Fruit fly (Drosophila melanogaster) whole organism, embryonic: Measurements from ENCODE around the gene Setx.

Experiments used
- Atf-2 ChIP-seq: fragments of 200-800 bp; sonication (Bioruptor generic); optimal IDR thresholded peaks from 2 replicates; lab custom pipeline; 2016; ENCODE audit warnings: missing biosample characterization, missing genetic modification characterization
- BtbVII ChIP-seq: fragments of 200-800 bp; sonication (Bioruptor generic); optimal IDR thresholded peaks from 3 replicates; lab custom pipeline; 2017; ENCODE audit warnings: missing biosample characterization, mild to moderate bottlenecking, missing genetic modification characterization
- CG10979 ChIP-seq: fragments of 200-800 bp; sonication (Bioruptor generic); optimal IDR thresholded peaks from 2 replicates; lab custom pipeline; 2018; ENCODE audit warnings: missing biosample characterization, mild to moderate bottlenecking, missing genetic modification characterization, moderate library complexity
- CG11247 ChIP-seq: fragments of 200-800 bp; sonication (Bioruptor generic); IDR thresholded peaks from 2 replicates; pipeline ENCODE4 v1.3.6; 2022; ENCODE audit warnings: missing biosample characterization, missing genetic modification characterization
- CG12219 ChIP-seq: fragments of 200-800 bp; sonication (Bioruptor generic); optimal IDR thresholded peaks from 3 replicates; lab custom pipeline; 2018; ENCODE audit warnings: missing biosample characterization, mild to moderate bottlenecking, missing genetic modification characterization
- CG13775 ChIP-seq: fragments of 200-800 bp; sonication (Bioruptor generic); optimal IDR thresholded peaks from 3 replicates; lab custom pipeline; 2017; ENCODE audit warnings: missing biosample characterization, mild to moderate bottlenecking, missing genetic modification characterization
- CG14050 ChIP-seq: fragments of 200-800 bp; sonication (Bioruptor generic); IDR thresholded peaks from 3 replicates; pipeline ENCODE4 v1.3.6; 2022; ENCODE audit warnings: missing biosample characterization, missing genetic modification characterization
- CG18262 ChIP-seq: fragments of 200-800 bp; optimal IDR thresholded peaks from 3 replicates; lab custom pipeline; 2019; ENCODE audit warnings: missing biosample characterization, mild to moderate bottlenecking, missing genetic modification characterization, moderate library complexity
- CG2712 ChIP-seq: fragments of 200-800 bp; optimal IDR thresholded peaks from 3 replicates; lab custom pipeline; 2019; ENCODE audit warnings: missing biosample characterization, mild to moderate bottlenecking, missing genetic modification characterization, moderate library complexity
- CG30020 ChIP-seq: fragments of 200-800 bp; optimal IDR thresholded peaks from 2 replicates; lab custom pipeline; 2019; ENCODE audit warnings: missing biosample characterization, mild to moderate bottlenecking, missing genetic modification characterization, moderate library complexity
- CG33557 ChIP-seq: fragments of 200-800 bp; sonication (Bioruptor generic); optimal IDR thresholded peaks from 2 replicates; lab custom pipeline; 2019; ENCODE audit warnings: missing biosample characterization, mild to moderate bottlenecking, missing genetic modification characterization, moderate library complexity
- CG4404 ChIP-seq: fragments of 200-800 bp; sonication (Bioruptor generic); IDR thresholded peaks from 2 replicates; pipeline ENCODE4 v1.3.6; 2022; ENCODE audit warnings: missing biosample characterization, missing genetic modification characterization
- CG6175 ChIP-seq: fragments of 200-800 bp; sonication (Bioruptor generic); IDR thresholded peaks from 3 replicates; pipeline ENCODE4 v1.3.6; 2022; ENCODE audit warnings: missing biosample characterization, missing genetic modification characterization
- CG6272 ChIP-seq: fragments of 200-800 bp; sonication (Bioruptor generic); IDR thresholded peaks from 2 replicates; pipeline ENCODE4 v1.3.6; 2022; ENCODE audit warnings: missing biosample characterization, missing genetic modification characterization
- CG6791 ChIP-seq: fragments of 200-800 bp; sonication (Bioruptor generic); IDR thresholded peaks from 3 replicates; pipeline ENCODE4 v1.3.6; 2022; ENCODE audit warnings: missing biosample characterization, missing genetic modification characterization; ENCODE audit not compliant: partially characterized antibody
- CG6854 ChIP-seq: fragments of 200-800 bp; sonication (Bioruptor generic); optimal IDR thresholded peaks from 3 replicates; lab custom pipeline; 2017; ENCODE audit warnings: missing biosample characterization, mild to moderate bottlenecking, missing genetic modification characterization
- CG7786 ChIP-seq: fragments of 200-800 bp; sonication (Bioruptor generic); optimal IDR thresholded peaks from 2 replicates; lab custom pipeline; 2016; ENCODE audit warnings: missing biosample characterization, missing genetic modification characterization
- CG8281 ChIP-seq: fragments of 200-800 bp; sonication (Bioruptor generic); optimal IDR thresholded peaks from 2 replicates; lab custom pipeline; 2018; ENCODE audit warnings: missing biosample characterization, mild to moderate bottlenecking, missing genetic modification characterization, moderate library complexity
- CG8359 ChIP-seq: fragments of 200-800 bp; sonication (Bioruptor generic); optimal IDR thresholded peaks from 2 replicates; lab custom pipeline; 2017; ENCODE audit warnings: missing biosample characterization, mild to moderate bottlenecking, missing genetic modification characterization, borderline replicate concordance
- CG9609 ChIP-seq: fragments of 200-800 bp; sonication (Bioruptor generic); optimal IDR thresholded peaks from 3 replicates; lab custom pipeline; 2016; ENCODE audit warnings: missing biosample characterization, missing genetic modification characterization
- CG9797 ChIP-seq: fragments of 200-800 bp; sonication (Bioruptor generic); optimal IDR thresholded peaks from 3 replicates; lab custom pipeline; 2018; ENCODE audit warnings: missing biosample characterization, mild to moderate bottlenecking, missing genetic modification characterization
- CG9876 ChIP-seq: fragments of 200-800 bp; sonication (Bioruptor generic); optimal IDR thresholded peaks from 2 replicates; lab custom pipeline; 2016; ENCODE audit warnings: missing biosample characterization, missing genetic modification characterization
- CrebB ChIP-seq: fragments of 200-800 bp; sonication (Bioruptor generic); optimal IDR thresholded peaks from 3 replicates; lab custom pipeline; 2018; ENCODE audit warnings: missing biosample characterization, mild to moderate bottlenecking, missing genetic modification characterization
- E2f1 ChIP-seq: fragments of 200-800 bp; sonication (Bioruptor generic); IDR thresholded peaks from 2 replicates; pipeline ENCODE4 v1.3.6; 2022; ENCODE audit warnings: missing biosample characterization, missing genetic modification characterization
- E2f2 ChIP-seq: fragments of 200-800 bp; sonication (Bioruptor generic); IDR thresholded peaks from 2 replicates; pipeline ENCODE4 v1.3.6; 2022; ENCODE audit warnings: missing biosample characterization, missing genetic modification characterization
- Eip74EF ChIP-seq, 2 experiments: fragments of 200-800 bp in 1 of 2; fragments of >200 bp in 1 of 2; sonication (Bioruptor generic) in 1 of 2; optimal IDR thresholded peaks; 2 replicates each; lab custom pipeline; 2017 to 2019; ENCODE audit warnings: missing biosample characterization in 2 of 2, missing genetic modification characterization in 2 of 2, mild to moderate bottlenecking in 1 of 2, moderate library complexity in 1 of 2
- Jarid2 ChIP-seq: fragments of 200-800 bp; sonication (Bioruptor generic); optimal IDR thresholded peaks from 3 replicates; lab custom pipeline; 2017; ENCODE audit warnings: mild to moderate bottlenecking, missing biosample characterization, missing genetic modification reagents, missing genetic modification characterization
- NFAT ChIP-seq: fragments of 200-800 bp; sonication (Bioruptor generic); IDR thresholded peaks from 2 replicates; pipeline ENCODE4 v1.3.6; 2022; ENCODE audit warnings: missing biosample characterization, missing genetic modification characterization
- Nf-YA ChIP-seq: fragments of 200-800 bp; sonication (Bioruptor generic); IDR thresholded peaks from 2 replicates; pipeline ENCODE4 v1.3.6; 2022; ENCODE audit warnings: missing biosample characterization, missing genetic modification characterization
- Nf-YB ChIP-seq: fragments of 200-800 bp; sonication (Bioruptor generic); optimal IDR thresholded peaks from 3 replicates; lab custom pipeline; 2019; ENCODE audit warnings: missing biosample characterization, mild to moderate bottlenecking, missing genetic modification characterization, moderate library complexity
- PHDP ChIP-seq: fragments of 200-800 bp; sonication (Bioruptor generic); optimal IDR thresholded peaks from 3 replicates; lab custom pipeline; 2018; ENCODE audit warnings: missing biosample characterization, mild to moderate bottlenecking, missing genetic modification characterization, moderate library complexity
- Six4 ChIP-seq: fragments of 200-800 bp; sonication (Bioruptor generic); optimal IDR thresholded peaks from 2 replicates; lab custom pipeline; 2016; ENCODE audit warnings: missing biosample characterization, missing genetic modification characterization
- Taf1 ChIP-seq: fragments of 200-800 bp; sonication (Bioruptor generic); IDR thresholded peaks from 2 replicates; pipeline ENCODE4 v1.3.6; 2022; ENCODE audit warnings: missing biosample characterization, missing genetic modification characterization
- Usf ChIP-seq: fragments of 200-800 bp; sonication (Bioruptor generic); optimal IDR thresholded peaks from 2 replicates; lab custom pipeline; 2017; ENCODE audit warnings: missing genotype, missing biosample characterization, missing genetic modification characterization
- abd-A ChIP-seq: fragments of 200-800 bp; sonication (Bioruptor generic); optimal IDR thresholded peaks from 3 replicates; lab custom pipeline; 2019; ENCODE audit warnings: missing biosample characterization, mild to moderate bottlenecking, missing genetic modification characterization, moderate library complexity
- ash1 ChIP-seq: fragments of 200-800 bp; sonication (Bioruptor generic); optimal IDR thresholded peaks from 2 replicates; lab custom pipeline; 2018; ENCODE audit warnings: missing biosample characterization, mild to moderate bottlenecking, missing genetic modification characterization
- br ChIP-seq: fragments of >200 bp; optimal IDR thresholded peaks from 2 replicates; lab custom pipeline; 2017
- btn ChIP-seq: fragments of 200-800 bp; sonication (Bioruptor generic); optimal IDR thresholded peaks from 2 replicates; lab custom pipeline; 2016; ENCODE audit warnings: missing biosample characterization, missing genetic modification characterization
- cad ChIP-seq: fragments of >200 bp; optimal IDR thresholded peaks from 2 replicates; lab custom pipeline; 2017; ENCODE audit warnings: missing biosample characterization, missing genetic modification characterization
- dysf ChIP-seq: fragments of 200-800 bp; sonication (Bioruptor generic); IDR thresholded peaks from 3 replicates; pipeline ENCODE4 v1.3.6; 2022; ENCODE audit warnings: missing biosample characterization, missing genetic modification characterization
- gsb ChIP-seq: fragments of 200-800 bp; sonication (Bioruptor generic); IDR thresholded peaks from 2 replicates; pipeline ENCODE4 v1.3.6; 2022; ENCODE audit warnings: missing biosample characterization, missing genetic modification characterization
- h ChIP-seq: fragments of >200 bp; optimal IDR thresholded peaks from 2 replicates; lab custom pipeline; 2017
- luna ChIP-seq: fragments of 200-800 bp; sonication (Bioruptor generic); optimal IDR thresholded peaks from 2 replicates; lab custom pipeline; 2016; ENCODE audit warnings: missing biosample characterization, missing genetic modification characterization
- mam ChIP-seq: fragments of 200-800 bp; sonication (Bioruptor generic); optimal IDR thresholded peaks from 3 replicates; lab custom pipeline; 2016; ENCODE audit warnings: missing biosample characterization, missing genetic modification characterization
- pho ChIP-seq: fragments of 200-800 bp; sonication (Bioruptor generic); optimal IDR thresholded peaks from 2 replicates; lab custom pipeline; 2016; ENCODE audit warnings: missing biosample characterization, missing genetic modification characterization
- pum ChIP-seq: fragments of 200-800 bp; sonication (Bioruptor generic); optimal IDR thresholded peaks from 2 replicates; lab custom pipeline; 2016; ENCODE audit warnings: missing biosample characterization, missing genetic modification characterization
- ro ChIP-seq: fragments of 200-800 bp; sonication (Bioruptor generic); IDR thresholded peaks from 2 replicates; pipeline ENCODE4 v1.3.6; 2022; ENCODE audit warnings: missing biosample characterization, missing genetic modification characterization
- scrt ChIP-seq: fragments of 200-800 bp; sonication (Bioruptor generic); optimal IDR thresholded peaks from 2 replicates; lab custom pipeline; 2018; ENCODE audit warnings: missing biosample characterization, mild to moderate bottlenecking, missing genetic modification characterization, moderate library complexity
- sob ChIP-seq: fragments of 200-800 bp; sonication (Bioruptor generic); IDR thresholded peaks from 2 replicates; pipeline ENCODE4 v1.3.6; 2022; ENCODE audit warnings: missing biosample characterization, missing genetic modification characterization
- sug ChIP-seq: fragments of 200-800 bp; optimal IDR thresholded peaks from 2 replicates; lab custom pipeline; 2019; ENCODE audit warnings: missing biosample characterization, mild to moderate bottlenecking, missing genetic modification characterization, moderate library complexity

The Setx gene

DNA sequence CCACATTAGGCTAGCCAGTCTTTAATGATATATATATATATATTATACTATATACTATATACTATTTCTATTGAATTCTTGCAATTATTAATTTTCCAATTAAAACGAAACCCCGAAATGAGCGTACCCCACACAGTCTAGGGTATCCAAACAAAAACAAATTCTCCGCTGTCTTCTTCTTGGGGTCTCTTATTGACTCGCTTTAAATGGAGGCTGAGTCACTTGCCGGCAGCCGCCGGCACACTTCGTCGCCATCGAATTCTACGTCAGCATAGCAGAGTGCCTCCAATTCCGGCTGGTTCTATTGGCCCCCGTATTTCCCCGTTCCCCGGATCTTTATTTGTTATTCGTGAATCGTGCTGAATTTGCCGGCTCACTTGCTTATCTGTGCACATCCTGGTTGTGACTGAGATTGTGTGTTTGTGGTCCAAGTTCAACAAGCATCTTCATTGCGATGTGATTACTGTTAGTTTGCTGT lies 42.6 kb downstream of the Setx start (continued):
- no peak for TF ChIP-seq Six4
- TF ChIP-seq scrt (GFP tag; lab: Kevin White, UChicago), result no peak
- peak; percentile 45; the same call in 1 of the 2 replicates for TF ChIP-seq NFAT (GFP tag; lab: Robert Waterston, UW)
- TF ChIP-seq CG33557 (GFP tag; lab: Kevin White, UChicago), result no peak
- peak; percentile 22 for TF ChIP-seq CG18262
- TF ChIP-seq btn (GFP tag; lab: Kevin White, UChicago), result no peak
- TF ChIP-seq h (lab: Kevin White, UChicago), result no peak
- no peak for TF ChIP-seq CG9797
- TF ChIP-seq dysf (GFP tag; lab: Robert Waterston, UW), result no peak; the same call in 2 of the 3 replicates
- no peak for TF ChIP-seq Usf (GFP tag; lab: Kevin White, UChicago)
- no peak for TF ChIP-seq Jarid2 (GFP tag; lab: Kevin White, UChicago)
- peak; percentile 18 for TF ChIP-seq abd-A (tag; lab: Kevin White, UChicago)
- no peak for TF ChIP-seq pum
- no peak for TF ChIP-seq gsb
- TF ChIP-seq CG12219 (GFP tag; lab: Kevin White, UChicago), result no peak
- no peak for TF ChIP-seq CG30020 (tag; lab: Kevin White, UChicago)
- peak in 1 of 2 experiments; percentile 1 for TF ChIP-seq Eip74EF (GFP tag; optimal IDR thresholded peaks at IDR 0.05; lab: Kevin White, UChicago)
- TF ChIP-seq ash1 (GFP tag; lab: Kevin White, UChicago), result no peak
- TF ChIP-seq CG9609, result no peak
- TF ChIP-seq ro (GFP tag; lab: Robert Waterston, UW), result no peak
- TF ChIP-seq CrebB (tag; lab: Kevin White, UChicago), result no peak
- no peak for TF ChIP-seq Atf-2 (GFP tag; lab: Kevin White, UChicago)
- peak; percentile 42 for TF ChIP-seq PHDP (tag; lab: Kevin White, UChicago)
- no peak for TF ChIP-seq CG10979 (tag; lab: Kevin White, UChicago)
- TF ChIP-seq luna (GFP tag; lab: Kevin White, UChicago), result no peak
- peak; percentile 50 for TF ChIP-seq CG2712 (tag; lab: Kevin White, UChicago)
- TF ChIP-seq CG6175 (GFP tag; lab: Robert Waterston, UW), result no peak
- no peak for TF ChIP-seq CG8281
- TF ChIP-seq Nf-YB, result no peak
- TF ChIP-seq CG13775 (GFP tag; lab: Kevin White, UChicago), result peak; percentile 19
- TF ChIP-seq sob, result no peak; the same call in 1 of the 2 replicates
- TF ChIP-seq CG9876 (GFP tag; lab: Kevin White, UChicago), result no peak
- TF ChIP-seq CG8359 (GFP tag; lab: Kevin White, UChicago), result no peak
- TF ChIP-seq CG6854 (GFP tag; lab: Kevin White, UChicago), result peak; percentile 34
- no peak for TF ChIP-seq CG7786
- TF ChIP-seq E2f2 (GFP tag; lab: Robert Waterston, UW), result no peak
- TF ChIP-seq CG14050 (GFP tag; lab: Robert Waterston, UW), result no peak
- peak; percentile 62 for TF ChIP-seq sug (tag; lab: Kevin White, UChicago)
- no peak for TF ChIP-seq Taf1
- TF ChIP-seq br (lab: Kevin White, UChicago), result no peak
- TF ChIP-seq CG6272 (GFP tag; lab: Robert Waterston, UW), result no peak
- no peak for TF ChIP-seq CG11247
- TF ChIP-seq cad (GFP tag; lab: Kevin White, UChicago), result no peak
- TF ChIP-seq BtbVII, result peak; percentile 3
- no peak for TF ChIP-seq mam (GFP tag; lab: Kevin White, UChicago)
- TF ChIP-seq E2f1 (GFP tag; lab: Robert Waterston, UW), result no peak
- no peak for TF ChIP-seq CG4404
- TF ChIP-seq CG6791 (GFP tag; lab: Robert Waterston, UW), result no peak
- no peak for TF ChIP-seq pho (GFP tag; lab: Kevin White, UChicago)
- no peak for TF ChIP-seq Nf-YA (GFP tag; lab: Robert Waterston, UW)
